Worm (Caenorhabditis elegans): Measurements from ENCODE around the gene EGAP9.4.

DNA sequence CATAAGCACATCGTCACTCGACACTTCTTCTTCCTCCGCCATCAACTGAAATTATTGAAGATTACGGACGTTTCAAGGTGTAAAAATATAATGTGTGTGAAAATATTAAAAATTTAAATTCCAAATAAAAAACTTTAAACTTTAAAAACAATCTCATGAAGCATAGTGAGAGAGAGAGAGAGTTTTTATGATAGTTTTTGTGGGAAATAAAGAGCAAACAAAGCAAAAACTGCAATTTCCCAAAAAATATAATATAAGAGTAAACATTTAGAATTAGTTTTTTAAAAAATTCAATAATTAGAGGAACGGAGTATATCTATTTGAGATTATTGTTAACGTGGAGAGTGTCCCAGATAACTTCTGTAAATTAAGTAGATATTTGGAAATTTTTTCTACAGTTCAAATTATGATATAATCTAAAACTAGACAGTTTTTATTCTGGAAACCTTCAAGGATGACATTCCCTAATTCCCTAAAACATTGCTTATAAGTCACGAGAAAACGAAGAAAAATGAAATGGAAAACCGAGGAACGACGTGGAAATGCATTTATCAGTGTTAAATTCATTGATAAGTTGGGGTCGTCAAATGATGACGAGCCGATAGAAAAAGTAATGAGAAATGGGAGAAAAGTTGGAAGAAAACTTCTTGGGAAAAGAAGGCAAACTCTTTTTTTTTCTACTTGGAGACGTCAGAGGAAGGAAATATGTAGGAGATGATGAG, 30.1 kb upstream of the EGAP9.4 start, which contains the start of gene dre-1:
- no peak for TF ChIP-seq jun-1 (tag; optimal IDR thresholded peaks at IDR 0.05)
- TF ChIP-seq pqm-1 (tag; optimal IDR thresholded peaks at IDR 0.05), result no peak
- TF ChIP-seq isw-1 (GFP tag; IDR thresholded peaks at IDR 0.05), result no peak
- no peak for TF ChIP-seq nhr-237 (tag; optimal IDR thresholded peaks at IDR 0.05)
- no peak for TF ChIP-seq mdl-1 (tag; optimal IDR thresholded peaks at IDR 0.05)

Data from whole organism, L1 larva.